Worm (Caenorhabditis elegans) whole organism, L2 larva: ENCODE data around the gene ptr-18.
"Not testable (repeated sequence)": the region's sequence is repeated elsewhere in the genome, so short reads cannot be mapped to it uniquely, and the experiment has no call there.

Source experiments
- C34F6.9 ChIP-seq: fragments of 150-350 bp; optimal IDR thresholded peaks from 2 replicates; lab custom pipeline; 2014; ENCODE audit warnings: missing biosample characterization, missing genetic modification characterization
- F13H6.1 ChIP-seq: sonication (generic microtip); optimal IDR thresholded peaks from 2 replicates; lab custom pipeline; 2016; ENCODE audit warnings: missing genetic modification characterization, missing compliant biosample characterization
- ZK546.5 ChIP-seq: sonication (generic microtip); optimal IDR thresholded peaks from 2 replicates; lab custom pipeline; 2017; ENCODE audit warnings: missing biosample characterization, missing genetic modification characterization
- alr-1 ChIP-seq: fragments of 150-350 bp; optimal IDR thresholded peaks from 2 replicates; lab custom pipeline; 2014; ENCODE audit warnings: missing biosample characterization, missing genetic modification characterization
- blmp-1 ChIP-seq: sonication (generic microtip); optimal IDR thresholded peaks from 2 replicates; lab custom pipeline; 2017; ENCODE audit warnings: missing genetic modification characterization, mild to moderate bottlenecking, missing compliant biosample characterization, antibody characterized with exemption, moderate library complexity; ENCODE audit not compliant: insufficient read depth
- ceh-16 ChIP-seq: fragments of 150-350 bp; optimal IDR thresholded peaks from 2 replicates; lab custom pipeline; 2014; ENCODE audit warnings: missing biosample characterization, missing genetic modification characterization
- ceh-82 ChIP-seq: fragments of 150-350 bp; optimal IDR thresholded peaks from 2 replicates; lab custom pipeline; 2014; ENCODE audit warnings: missing biosample characterization, missing genetic modification characterization
- crh-2 ChIP-seq: sonication (generic microtip); optimal IDR thresholded peaks from 2 replicates; lab custom pipeline; 2017; ENCODE audit warnings: missing biosample characterization, missing genetic modification characterization
- dmd-4 ChIP-seq: sonication (generic microtip); optimal IDR thresholded peaks from 2 replicates; lab custom pipeline; 2017; ENCODE audit warnings: missing biosample characterization, missing genetic modification characterization
- egl-27 ChIP-seq: sonication (generic microtip); optimal IDR thresholded peaks from 3 replicates; lab custom pipeline; 2017; ENCODE audit warnings: missing biosample characterization, missing genetic modification reagents, missing genetic modification characterization
- fos-1 ChIP-seq: fragments of 150-350 bp; optimal IDR thresholded peaks from 2 replicates; lab custom pipeline; 2014; ENCODE audit warnings: missing biosample characterization, missing genetic modification characterization
- gmeb-1 ChIP-seq: fragments of 150-350 bp; optimal IDR thresholded peaks from 2 replicates; lab custom pipeline; 2014; ENCODE audit warnings: missing biosample characterization, missing genetic modification characterization
- lin-11 ChIP-seq: fragments of 150-350 bp; sonication (generic microtip); optimal IDR thresholded peaks from 2 replicates; lab custom pipeline; 2014; ENCODE audit warnings: missing biosample characterization, missing genetic modification characterization, inconsistent platforms, mixed read lengths
- lin-13 ChIP-seq: fragments of 150-350 bp; optimal IDR thresholded peaks from 2 replicates; lab custom pipeline; 2014; ENCODE audit warnings: missing biosample characterization, missing genetic modification reagents, missing genetic modification characterization
- lsy-2 ChIP-seq, 2 experiments: fragments of 150-350 bp in 1 of 2; sonication (generic microtip) in 1 of 2; optimal IDR thresholded peaks; 2 replicates each; lab custom pipeline; 2014 to 2017; ENCODE audit warnings: missing biosample characterization in 2 of 2, missing genetic modification characterization in 2 of 2
- mdl-1 ChIP-seq, 2 experiments: fragments of 150-350 bp in 1 of 2; sonication (generic microtip) in 1 of 2; optimal IDR thresholded peaks; 2 replicates each; lab custom pipeline; 2017; ENCODE audit warnings: missing biosample characterization in 2 of 2, missing genetic modification characterization in 2 of 2
- nhr-10 ChIP-seq: sonication (generic microtip); optimal IDR thresholded peaks from 2 replicates; lab custom pipeline; 2017; ENCODE audit warnings: missing biosample characterization, missing genetic modification characterization
- nhr-12 ChIP-seq: fragments of 150-350 bp; optimal IDR thresholded peaks from 2 replicates; lab custom pipeline; 2014; ENCODE audit warnings: missing biosample characterization, missing genetic modification characterization
- nhr-129 ChIP-seq: fragments of 150-350 bp; optimal IDR thresholded peaks from 2 replicates; lab custom pipeline; 2014; ENCODE audit warnings: missing biosample characterization, missing genetic modification characterization
- nhr-21 ChIP-seq: fragments of 150-350 bp; optimal IDR thresholded peaks from 2 replicates; lab custom pipeline; 2014; ENCODE audit warnings: missing biosample characterization, missing genetic modification characterization
- nhr-23 ChIP-seq: fragments of 150-350 bp; optimal IDR thresholded peaks from 2 replicates; lab custom pipeline; 2014; ENCODE audit warnings: missing biosample characterization, missing genetic modification reagents, missing genetic modification characterization
- nhr-237 ChIP-seq: fragments of 150-350 bp; optimal IDR thresholded peaks from 2 replicates; lab custom pipeline; 2014; ENCODE audit warnings: missing biosample characterization, missing genetic modification characterization
- nhr-25 ChIP-seq: fragments of 150-350 bp; sonication (generic microtip); optimal IDR thresholded peaks from 3 replicates; lab custom pipeline; 2014; ENCODE audit warnings: missing biosample characterization, missing genetic modification characterization
- nhr-6 ChIP-seq: fragments of 150-350 bp; optimal IDR thresholded peaks from 2 replicates; lab custom pipeline; 2014; ENCODE audit warnings: missing biosample characterization, missing genetic modification characterization
- nhr-77 ChIP-seq: fragments of 150-350 bp; optimal IDR thresholded peaks from 2 replicates; lab custom pipeline; 2014; ENCODE audit warnings: missing biosample characterization, missing genetic modification characterization
- peb-1 ChIP-seq: fragments of 150-350 bp; optimal IDR thresholded peaks from 2 replicates; lab custom pipeline; 2014; ENCODE audit warnings: missing biosample characterization, missing genetic modification characterization
- sem-4 ChIP-seq: fragments of 150-350 bp; optimal IDR thresholded peaks from 2 replicates; lab custom pipeline; 2014; ENCODE audit warnings: missing biosample characterization, missing genetic modification reagents, missing genetic modification characterization
- skn-1 ChIP-seq: sonication (generic microtip); optimal IDR thresholded peaks from 2 replicates; lab custom pipeline; 2017; ENCODE audit warnings: missing biosample characterization, missing genetic modification characterization
- sma-3 ChIP-seq: sonication (generic microtip); optimal IDR thresholded peaks from 2 replicates; lab custom pipeline; 2016; ENCODE audit warnings: missing genetic modification reagents, missing genetic modification characterization, missing compliant biosample characterization
- sma-9 ChIP-seq, 2 experiments: fragments of 150-350 bp in 1 of 2; sonication (generic microtip) in 1 of 2; optimal IDR thresholded peaks; 2 replicates each; lab custom pipeline; 2014 to 2016; ENCODE audit warnings: missing genetic modification characterization in 2 of 2, mild to moderate bottlenecking in 1 of 2, missing biosample characterization in 1 of 2, missing compliant biosample characterization in 1 of 2, missing genetic modification reagents in 1 of 2, moderate library complexity in 1 of 2
- snpc-4 ChIP-seq: fragments of 150-350 bp; optimal IDR thresholded peaks from 2 replicates; lab custom pipeline; 2014; ENCODE audit warnings: missing biosample characterization, missing genetic modification characterization
- unc-39 ChIP-seq: fragments of 150-350 bp; optimal IDR thresholded peaks from 2 replicates; lab custom pipeline; 2014; ENCODE audit warnings: missing biosample characterization, missing genetic modification characterization
- unc-55 ChIP-seq: fragments of 150-350 bp; sonication (generic microtip); optimal IDR thresholded peaks from 3 replicates; lab custom pipeline; 2014; ENCODE audit warnings: missing biosample characterization, missing genetic modification reagents, missing genetic modification characterization
- ztf-1 ChIP-seq: fragments of 200-800 bp; sonication (Bioruptor generic); conservative IDR thresholded peaks from 2 replicates; pipeline ENCODE4 v1.3.6; 2022; ENCODE audit warnings: missing genetic modification characterization, missing compliant biosample characterization

Gene ptr-18

ce11 chrII:13007717-13008461, 42.5 kb downstream of the ptr-18 start, which contains the start of gene oig-2:
oig-2 (minus strand) TSS chrII:13008164.
- TF ChIP-seq sem-4 (tag; lab: Kevin White, UChicago) (no peak), lsy-2 (tag; optimal IDR thresholded peaks at IDR 0.05; lab: Kevin White, UChicago) (peak in 1 of 2 experiments; percentile 11), sma-9 (GFP tag; optimal IDR thresholded peaks at IDR 0.05; lab: Kevin White, UChicago) (peak; percentile 22), sma-9 (tag; optimal IDR thresholded peaks at IDR 0.05; lab: Kevin White, UChicago) (no peak), gmeb-1 (no peak), blmp-1 (peak; percentile 25), ceh-82 (tag; lab: Kevin White, UChicago) (no peak), nhr-6 (tag; lab: Kevin White, UChicago) (no peak), nhr-10 (tag; lab: Kevin White, UChicago) (no peak)

DNA sequence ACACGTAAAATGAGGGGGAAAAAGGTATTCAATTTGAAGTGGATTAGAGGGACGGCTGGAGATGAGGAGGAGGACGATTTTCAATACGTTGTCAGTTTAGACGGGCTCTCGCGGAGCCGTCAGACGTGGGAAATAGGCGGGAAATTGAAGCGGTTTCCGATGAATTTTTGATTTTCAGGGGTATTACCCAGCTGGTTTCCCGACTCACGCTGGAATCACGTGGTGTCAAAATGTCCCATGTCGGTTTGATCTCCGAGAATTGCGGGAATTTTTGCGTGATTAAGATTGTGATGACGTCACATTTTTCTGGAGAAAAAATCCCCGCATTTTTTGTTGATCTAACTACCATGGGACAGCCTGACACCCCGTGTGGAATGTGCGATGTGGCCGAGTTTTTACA, 47.3 kb downstream of the ptr-18 start:
- TF ChIP-seq nhr-12 (tag; lab: Kevin White, UChicago) (no peak), mdl-1 (tag; optimal IDR thresholded peaks at IDR 0.05; lab: Kevin White, UChicago) (no peak), nhr-77 (tag; lab: Kevin White, UChicago) (no peak), nhr-129 (tag; lab: Kevin White, UChicago) (no peak), snpc-4 (tag; lab: Kevin White, UChicago) (no peak)

DNA sequence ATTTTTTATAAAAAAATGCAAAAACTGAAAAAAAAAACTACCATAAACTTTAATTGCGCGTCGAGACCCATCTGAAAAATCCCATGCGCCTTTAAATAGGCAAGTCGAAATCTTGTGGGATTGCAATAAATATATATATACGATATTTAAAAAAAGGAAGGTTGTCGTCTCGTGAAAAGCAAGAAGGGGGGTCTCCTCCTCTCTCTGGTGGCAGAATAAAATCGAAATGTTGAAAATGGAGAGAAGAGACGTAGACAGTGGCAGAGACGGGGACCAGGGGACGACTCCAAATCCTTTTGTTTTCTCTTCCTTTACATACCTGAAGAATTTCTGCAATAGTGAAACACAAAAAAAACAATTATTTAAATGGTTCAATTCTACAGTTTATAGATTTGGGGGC, 48.6 kb downstream of the ptr-18 start, which contains the start of gene F18A11.5:
F18A11.5 (minus strand) TSS at position 321 of the 400 bp plus-strand sequence.
- TF ChIP-seq ztf-1 (GFP tag; lab: Robert Waterston, UW): no peak
- TF ChIP-seq unc-39 (tag; lab: Kevin White, UChicago): no peak
- TF ChIP-seq lin-11: no peak
- no peak for TF ChIP-seq skn-1 (tag; lab: Kevin White, UChicago)
- no peak for TF ChIP-seq sma-3
- TF ChIP-seq nhr-10 (tag; lab: Kevin White, UChicago): no peak
- peak; percentile 27 for TF ChIP-seq unc-55
- TF ChIP-seq nhr-21 (tag; lab: Kevin White, UChicago): no peak
- no peak for TF ChIP-seq nhr-23 (tag; lab: Kevin White, UChicago)
- no peak for TF ChIP-seq snpc-4 (tag; lab: Kevin White, UChicago)
- no peak for TF ChIP-seq mdl-1 (tag; optimal IDR thresholded peaks at IDR 0.05; lab: Kevin White, UChicago)
- no peak for TF ChIP-seq sma-9 (GFP tag; optimal IDR thresholded peaks at IDR 0.05; lab: Kevin White, UChicago)
- TF ChIP-seq sma-9 (tag; optimal IDR thresholded peaks at IDR 0.05; lab: Kevin White, UChicago): no peak
- TF ChIP-seq egl-27 (tag; lab: Kevin White, UChicago): no peak
- TF ChIP-seq ZK546.5 (tag; lab: Kevin White, UChicago): no peak
- TF ChIP-seq alr-1 (tag; lab: Kevin White, UChicago): no peak
- no peak for TF ChIP-seq nhr-237 (tag; lab: Kevin White, UChicago)
- TF ChIP-seq nhr-6 (tag; lab: Kevin White, UChicago): no peak
- no peak for TF ChIP-seq fos-1 (tag; lab: Kevin White, UChicago)
- TF ChIP-seq crh-2 (tag; lab: Kevin White, UChicago): peak; percentile 10
- no peak for TF ChIP-seq gmeb-1
- TF ChIP-seq ceh-16 (tag; lab: Kevin White, UChicago): no peak
- no peak for TF ChIP-seq F13H6.1 (tag; lab: Kevin White, UChicago)
- no peak for TF ChIP-seq peb-1 (tag; lab: Kevin White, UChicago)
- no peak for TF ChIP-seq ceh-82 (tag; lab: Kevin White, UChicago)
- TF ChIP-seq nhr-129 (tag; lab: Kevin White, UChicago): peak; percentile 21
- TF ChIP-seq lin-13 (GFP tag; lab: Kevin White, UChicago): peak; percentile 7
- no peak for TF ChIP-seq dmd-4 (tag; lab: Kevin White, UChicago)
- peak; percentile 10 for TF ChIP-seq C34F6.9

ce11 chrII:13016381-13016780, 51.0 kb downstream of the ptr-18 start:
- TF ChIP-seq crh-2 (tag; lab: Kevin White, UChicago): peak; percentile 48
- TF ChIP-seq unc-55: peak; percentile 60
- peak; percentile 8 for TF ChIP-seq gmeb-1
- peak; percentile 4 for TF ChIP-seq sem-4 (tag; lab: Kevin White, UChicago)
- TF ChIP-seq nhr-129 (tag; lab: Kevin White, UChicago): peak; percentile 44
- TF ChIP-seq lsy-2 (tag; optimal IDR thresholded peaks at IDR 0.05; lab: Kevin White, UChicago): peak; percentile 41 to 64
- peak; percentile 50 for TF ChIP-seq sma-3
- peak; percentile 48 for TF ChIP-seq C34F6.9
- peak; percentile 79 for TF ChIP-seq sma-9 (GFP tag; optimal IDR thresholded peaks at IDR 0.05; lab: Kevin White, UChicago)
- not testable (repeated sequence) for TF ChIP-seq sma-9 (tag; optimal IDR thresholded peaks at IDR 0.05; lab: Kevin White, UChicago)
- TF ChIP-seq nhr-25 (tag; lab: Kevin White, UChicago): peak; percentile 47
- TF ChIP-seq nhr-21 (tag; lab: Kevin White, UChicago): peak; percentile 16
- TF ChIP-seq lin-13 (GFP tag; lab: Kevin White, UChicago): peak; percentile 56
- peak; percentile 73 for TF ChIP-seq F13H6.1 (tag; lab: Kevin White, UChicago)
